Worm (Caenorhabditis elegans): Measurements from ENCODE around the gene T11G6.4.

ce11 chrIV:10826029-10826428 is 25.7 kb downstream of the T11G6.4 start:
- TF ChIP-seq pes-1 (GFP tag; IDR thresholded peaks at IDR 0.05) (no peak), ceh-36 (tag; optimal IDR thresholded peaks at IDR 0.05) (no peak), ama-1 (optimal IDR thresholded peaks at IDR 0.05) (peak; percentile 65), sea-1 (GFP tag; conservative IDR thresholded peaks at IDR 0.05) (no peak), hnd-1 (tag; optimal IDR thresholded peaks at IDR 0.05) (no peak), tra-4 (tag; optimal IDR thresholded peaks at IDR 0.05) (no peak), flt-1 (GFP tag; IDR thresholded peaks at IDR 0.05) (no peak), F13C5.2 (tag; optimal IDR thresholded peaks at IDR 0.05) (no peak), scrt-1 (GFP tag; IDR thresholded peaks at IDR 0.05) (no peak), hmbx-1 (tag; optimal IDR thresholded peaks at IDR 0.05) (no peak), aly-1 (tag; optimal IDR thresholded peaks at IDR 0.05) (no peak)
